Fruit fly (Drosophila melanogaster) whole organism, prepupa: ENCODE data around the gene Ptp10D.

Experiments
- Eip75B ChIP-seq: fragments of 200-800 bp; sonication (Bioruptor generic); optimal IDR thresholded peaks from 3 replicates; lab custom pipeline; 2016; ENCODE audit warnings: missing biosample characterization, missing genetic modification characterization
- Sox15 ChIP-seq: fragments of 200-800 bp; sonication (Bioruptor generic); optimal IDR thresholded peaks from 3 replicates; lab custom pipeline; 2016; ENCODE audit warnings: missing biosample characterization, missing genetic modification characterization
- achi ChIP-seq: fragments of 200-800 bp; sonication (Bioruptor generic); optimal IDR thresholded peaks from 3 replicates; lab custom pipeline; 2016; ENCODE audit warnings: missing biosample characterization, missing genetic modification characterization
- ss ChIP-seq, 2 experiments: fragments of 200-800 bp; sonication (Bioruptor generic); optimal IDR thresholded peaks; 2 replicates in 1 of 2; 3 replicates in 1 of 2; lab custom pipeline; 2017 to 2018; ENCODE audit warnings: mild to moderate bottlenecking in 2 of 2, missing biosample characterization in 2 of 2, missing genetic modification characterization in 2 of 2, moderate library complexity in 1 of 2

DNA sequence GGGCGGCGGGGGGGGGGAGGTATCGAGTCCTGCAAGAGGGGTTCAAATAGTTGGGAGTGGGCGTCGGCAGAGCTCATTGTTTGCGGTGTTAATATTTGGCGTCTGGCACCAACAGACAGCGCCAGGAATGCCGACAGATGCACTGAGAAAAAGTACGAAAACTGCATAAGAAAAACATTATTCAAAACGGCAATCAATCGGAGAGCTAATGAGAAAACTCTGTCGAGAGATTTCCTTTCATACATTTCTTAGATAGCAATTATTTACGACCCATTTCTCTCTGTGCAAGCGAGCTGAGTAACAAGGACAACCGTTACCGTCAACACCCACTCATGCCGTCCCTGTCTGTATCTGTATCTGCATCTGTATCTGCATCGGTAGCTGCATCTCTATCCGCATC lies 42.2 kb downstream of the Ptp10D start:
- TF ChIP-seq achi (peak; percentile 43), ss (GFP tag; optimal IDR thresholded peaks at IDR 0.05; lab: Kevin White, UChicago) (peak; percentile 7 to 51), Eip75B (GFP tag; lab: Kevin White, UChicago) (peak; percentile 42), Sox15 (GFP tag; lab: Kevin White, UChicago) (peak; percentile 19)
